Fruit fly (Drosophila melanogaster): ENCODE measurements around the gene CG17028.
A peak's percentile ranks its signal among the peaks of the same experiment; 100 is the strongest.

Gene CG17028

DNA sequence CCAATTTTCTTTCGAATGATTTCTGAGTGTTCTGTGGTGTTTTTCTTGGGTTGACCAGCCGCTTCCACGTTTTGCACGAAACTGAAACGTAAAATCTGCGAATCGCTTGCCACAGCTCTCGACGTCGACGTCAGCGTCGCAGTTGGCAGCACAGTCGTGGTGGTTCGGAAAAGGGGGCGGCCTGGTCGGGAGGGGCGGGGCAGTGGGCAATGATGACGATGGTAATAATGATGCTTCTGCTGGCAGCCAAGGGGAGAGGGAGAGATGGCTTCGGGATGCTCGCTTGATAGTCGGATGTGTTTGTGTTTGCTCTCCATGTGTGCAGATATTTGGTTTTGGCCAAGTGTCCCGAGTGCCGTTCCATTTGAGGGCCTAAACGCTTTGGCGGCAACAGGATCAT is 25.4 kb upstream of the CG17028 start (continued):
- TF ChIP-seq vri (GFP tag; optimal IDR thresholded peaks at IDR 0.05), result no peak
- no peak for TF ChIP-seq CG4318 (GFP tag; optimal IDR thresholded peaks at IDR 0.05)
- TF ChIP-seq Smox (GFP tag; optimal IDR thresholded peaks at IDR 0.05), result no peak
- no peak for TF ChIP-seq Sox15 (GFP tag; optimal IDR thresholded peaks at IDR 0.05)
- no peak for TF ChIP-seq Ets21C (GFP tag; optimal IDR thresholded peaks at IDR 0.05)
- TF ChIP-seq CG34406 (GFP tag; optimal IDR thresholded peaks at IDR 0.05), result no peak
- no peak for TF ChIP-seq cyc (GFP tag; optimal IDR thresholded peaks at IDR 0.05)
- TF ChIP-seq CG11902 (GFP tag; optimal IDR thresholded peaks at IDR 0.05), result no peak
- peak; percentile 9 for TF ChIP-seq CG3032 (tag; optimal IDR thresholded peaks at IDR 0.05)
- TF ChIP-seq esn (GFP tag; optimal IDR thresholded peaks at IDR 0.05), result no peak
- no peak for TF ChIP-seq spab (GFP tag; optimal IDR thresholded peaks at IDR 0.05)
- TF ChIP-seq Eip93F (GFP tag; optimal IDR thresholded peaks at IDR 0.05), result no peak
- TF ChIP-seq Gug (GFP tag; IDR thresholded peaks at IDR 0.05), result no peak
- TF ChIP-seq CG6792 (GFP tag; optimal IDR thresholded peaks at IDR 0.05), result no peak
- peak; percentile 33 for TF ChIP-seq dsx (GFP tag; optimal IDR thresholded peaks at IDR 0.05; ENCODE audit: poor library complexity, severe bottlenecking)
- TF ChIP-seq CG6808 (GFP tag; optimal IDR thresholded peaks at IDR 0.05), result no peak

DNA sequence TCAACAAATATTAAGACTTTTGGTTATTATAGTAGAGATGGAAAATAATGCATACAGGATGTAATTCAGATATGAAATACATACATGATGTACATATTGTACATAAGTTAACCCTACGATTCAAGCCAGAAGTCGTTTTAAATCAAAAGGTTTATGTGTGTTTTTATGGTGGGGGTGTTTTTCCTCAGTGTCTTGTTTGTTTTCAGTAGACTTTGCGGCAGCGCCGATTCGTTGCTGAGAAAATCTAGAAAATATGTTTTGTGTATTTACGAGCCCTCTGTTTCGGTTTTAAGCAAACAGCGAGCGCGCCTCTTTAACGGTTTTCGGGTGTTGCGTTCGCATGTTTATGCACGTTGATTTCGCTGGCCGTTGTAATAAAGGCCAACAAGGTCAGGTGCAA is 24.4 kb upstream of the CG17028 start:
- no peak for TF ChIP-seq Sox15 (GFP tag; optimal IDR thresholded peaks at IDR 0.05)
- TF ChIP-seq fkh (GFP tag; optimal IDR thresholded peaks at IDR 0.05), result peak; percentile 58

DNA sequence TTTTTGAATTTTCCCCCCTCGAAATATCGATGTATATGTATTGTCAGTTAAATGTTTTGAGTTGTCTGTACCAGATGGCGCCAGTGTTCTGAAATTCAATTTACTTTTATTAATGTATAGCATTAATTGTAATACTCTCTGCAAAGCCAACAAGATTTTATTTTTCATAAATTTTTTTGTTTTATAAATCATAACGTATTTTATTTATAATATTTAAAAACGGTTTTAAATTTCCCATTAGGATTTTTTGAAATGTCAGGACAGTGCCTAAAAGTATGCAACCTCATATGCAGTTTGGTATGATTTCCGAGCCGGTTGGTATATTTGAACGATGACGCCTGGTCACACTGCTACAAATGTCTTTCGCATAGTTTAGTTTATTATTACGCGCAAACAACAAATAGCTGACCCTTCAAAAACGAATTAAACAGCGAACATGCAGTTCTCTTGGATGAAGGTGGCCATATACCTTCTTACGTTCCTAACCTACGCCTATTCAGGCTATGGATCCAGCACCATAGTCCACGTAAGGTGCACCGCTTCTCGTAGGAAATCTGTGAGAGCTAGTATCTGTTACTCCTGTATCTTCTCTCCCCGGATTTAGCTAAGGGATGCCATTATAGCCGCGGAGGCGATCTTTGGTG is 23.4 kb upstream of the CG17028 start, which contains the start of the genes Pka-C3 and GXIVsPLA2:
TSS of gene Pka-C3 (minus strand) at position 14 of the 644 bp plus-strand sequence.
TSS of gene GXIVsPLA2 (plus strand) at position 313 of the 644 bp plus-strand sequence.
- TF ChIP-seq achi (GFP tag; optimal IDR thresholded peaks at IDR 0.05) (peak; percentile 2), salr (GFP tag; optimal IDR thresholded peaks at IDR 0.05) (no peak), dac (GFP tag; optimal IDR thresholded peaks at IDR 0.05) (no peak), esn (GFP tag; optimal IDR thresholded peaks at IDR 0.05) (peak; percentile 7), CG6276 (GFP tag; optimal IDR thresholded peaks at IDR 0.05) (no peak), CG6163 (GFP tag; IDR thresholded peaks at IDR 0.05) (no peak), Eip78C (GFP tag) (peak; percentile 60), fkh (GFP tag; optimal IDR thresholded peaks at IDR 0.05) (peak; percentile 23), Hr39 (GFP tag; optimal IDR thresholded peaks at IDR 0.05) (no peak), Sox15 (GFP tag; optimal IDR thresholded peaks at IDR 0.05) (no peak)

DNA sequence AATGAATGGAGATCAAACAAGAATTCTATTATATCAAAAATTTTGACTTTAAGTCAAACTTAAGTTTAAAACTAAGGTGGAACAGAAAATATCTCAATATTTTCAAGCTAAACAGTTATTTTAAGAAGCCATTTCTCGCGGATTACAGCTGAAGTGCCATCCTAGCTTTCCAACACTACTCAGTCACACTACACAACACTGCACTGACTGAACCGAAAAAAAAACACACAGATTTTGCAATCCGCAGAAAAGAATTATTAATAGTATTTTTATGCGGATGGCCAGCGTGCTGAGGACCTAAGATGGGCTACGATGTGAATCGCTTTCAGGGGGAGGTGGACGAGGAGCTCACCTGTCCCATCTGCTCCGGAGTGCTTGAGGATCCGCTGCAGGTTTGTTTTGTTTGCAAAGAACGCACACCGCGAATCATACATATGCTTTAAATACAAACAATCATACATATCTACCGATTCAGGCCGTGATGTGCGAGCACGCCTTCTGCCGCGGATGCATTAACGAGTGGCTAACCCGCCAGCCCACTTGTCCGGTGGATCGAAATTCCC is 21.8 kb upstream of the CG17028 start, which contains the start of gene elgi:
TSS of gene elgi (plus strand) at position 103 of the 563 bp plus-strand sequence.
- TF ChIP-seq lz (GFP tag; optimal IDR thresholded peaks at IDR 0.05), result peak; percentile 68
- TF ChIP-seq Ets21C (GFP tag; optimal IDR thresholded peaks at IDR 0.05), result peak; percentile 54
- no peak for TF ChIP-seq Hr4 (GFP tag; optimal IDR thresholded peaks at IDR 0.05)
- peak; percentile 85 for TF ChIP-seq svp (GFP tag)
- TF ChIP-seq CG1621 (tag; optimal IDR thresholded peaks at IDR 0.05), result peak; percentile 16
- TF ChIP-seq eg (GFP tag; IDR thresholded peaks at IDR 0.05), result peak; percentile 37; the same call in 1 of the 3 replicates
- peak; percentile 17 for TF ChIP-seq dac (GFP tag; optimal IDR thresholded peaks at IDR 0.05)
- peak; percentile 66 for TF ChIP-seq cyc (GFP tag; optimal IDR thresholded peaks at IDR 0.05)
- TF ChIP-seq CG6792 (GFP tag; optimal IDR thresholded peaks at IDR 0.05), result peak; percentile 39
- peak; percentile 34 for TF ChIP-seq CG3032 (tag; optimal IDR thresholded peaks at IDR 0.05)
- TF ChIP-seq CG16779 (tag; optimal IDR thresholded peaks at IDR 0.05), result no peak
- TF ChIP-seq CG8119 (GFP tag; IDR thresholded peaks at IDR 0.05), result no peak
- no peak for TF ChIP-seq fd59A (GFP tag; optimal IDR thresholded peaks at IDR 0.05)
- TF ChIP-seq Sox102F (GFP tag; optimal IDR thresholded peaks at IDR 0.05), result peak; percentile 69
- peak; percentile 68 for TF ChIP-seq Eip75B (GFP tag; optimal IDR thresholded peaks at IDR 0.05)
- TF ChIP-seq Lpt (GFP tag; optimal IDR thresholded peaks at IDR 0.05), result peak; percentile 36
- TF ChIP-seq Sox14 (GFP tag; optimal IDR thresholded peaks at IDR 0.05), result peak; percentile 69
- peak; percentile 24 for TF ChIP-seq Ets96B (tag; optimal IDR thresholded peaks at IDR 0.05)
- TF ChIP-seq achi (GFP tag; optimal IDR thresholded peaks at IDR 0.05), result peak; percentile 42
- TF ChIP-seq esn (GFP tag; optimal IDR thresholded peaks at IDR 0.05), result peak; percentile 78
- TF ChIP-seq Eip78C (GFP tag), result peak; percentile 76
- TF ChIP-seq CG7368 (GFP tag; optimal IDR thresholded peaks at IDR 0.05), result no peak
- peak; percentile 66 for TF ChIP-seq fkh (GFP tag; optimal IDR thresholded peaks at IDR 0.05)
- TF ChIP-seq CG9139 (GFP tag; optimal IDR thresholded peaks at IDR 0.05), result no peak
- peak; percentile 20 for TF ChIP-seq CG8319 (GFP tag; optimal IDR thresholded peaks at IDR 0.05)
- no peak for TF ChIP-seq pdm3 (GFP tag; optimal IDR thresholded peaks at IDR 0.05)
- TF ChIP-seq OdsH (GFP tag; optimal IDR thresholded peaks at IDR 0.05), result no peak
- TF ChIP-seq CG6808 (GFP tag; optimal IDR thresholded peaks at IDR 0.05), result peak; percentile 42
- TF ChIP-seq CG6163 (GFP tag; IDR thresholded peaks at IDR 0.05), result peak; percentile 10; the same call in 1 of the 3 replicates
- peak; percentile 1 for TF ChIP-seq CG6854 (GFP tag; optimal IDR thresholded peaks at IDR 0.05)
- TF ChIP-seq CG4318 (GFP tag; optimal IDR thresholded peaks at IDR 0.05), result no peak
